Worm (Caenorhabditis elegans) whole organism, late embryonic: ENCODE data around the gene F10D2.10.

Experiments used
- C08G9.2 ChIP-seq: sonication (generic microtip); optimal IDR thresholded peaks from 2 replicates; lab custom pipeline; 2016; ENCODE audit warnings: mild to moderate bottlenecking, missing genetic modification characterization, moderate library complexity, missing compliant biosample characterization
- C38D4.7 ChIP-seq: fragments of 200-800 bp; sonication (Bioruptor generic); optimal IDR thresholded peaks from 2 replicates; lab custom pipeline; 2018; ENCODE audit warnings: mild to moderate bottlenecking, missing genetic modification characterization, moderate library complexity, missing compliant biosample characterization
- F13H6.1 ChIP-seq: sonication (generic microtip); optimal IDR thresholded peaks from 2 replicates; lab custom pipeline; 2016; ENCODE audit warnings: missing genetic modification characterization, missing compliant biosample characterization
- ama-1 ChIP-seq: fragments of 150-350 bp; optimal IDR thresholded peaks from 2 replicates; lab custom pipeline; 2014
- ceh-18 ChIP-seq: sonication (generic microtip); optimal IDR thresholded peaks from 2 replicates; lab custom pipeline; 2016; ENCODE audit warnings: missing genetic modification characterization, missing compliant biosample characterization
- ceh-19 ChIP-seq: fragments of 200-800 bp; sonication (Bioruptor generic); optimal IDR thresholded peaks from 2 replicates; lab custom pipeline; 2018; ENCODE audit warnings: mild to moderate bottlenecking, missing genetic modification characterization, missing compliant biosample characterization
- ceh-22 ChIP-seq: sonication (generic microtip); optimal IDR thresholded peaks from 2 replicates; lab custom pipeline; 2017; ENCODE audit warnings: missing biosample characterization, missing genetic modification characterization
- ceh-24 ChIP-seq: sonication (generic microtip); optimal IDR thresholded peaks from 2 replicates; lab custom pipeline; 2016; ENCODE audit warnings: mild to moderate bottlenecking, missing genetic modification characterization, missing compliant biosample characterization
- ceh-30 ChIP-seq: fragments of 150-350 bp; optimal IDR thresholded peaks from 2 replicates; lab custom pipeline; 2014; ENCODE audit warnings: missing biosample characterization, missing genetic modification characterization
- ceh-31 ChIP-seq: sonication (generic microtip); optimal IDR thresholded peaks from 2 replicates; lab custom pipeline; 2016; ENCODE audit warnings: missing genetic modification characterization, missing compliant biosample characterization
- che-1 ChIP-seq: sonication (generic microtip); optimal IDR thresholded peaks from 2 replicates; lab custom pipeline; 2016; ENCODE audit warnings: mild to moderate bottlenecking, missing genetic modification characterization, missing compliant biosample characterization
- elt-2 ChIP-seq: sonication (generic microtip); optimal IDR thresholded peaks from 2 replicates; lab custom pipeline; 2016; ENCODE audit warnings: missing genetic modification reagents, missing genetic modification characterization, missing compliant biosample characterization
- elt-4 ChIP-seq: sonication (generic microtip); optimal IDR thresholded peaks from 2 replicates; lab custom pipeline; 2016; ENCODE audit warnings: missing genetic modification characterization, missing compliant biosample characterization
- ets-4 ChIP-seq: sonication (generic microtip); optimal IDR thresholded peaks from 2 replicates; lab custom pipeline; 2016; ENCODE audit warnings: missing genetic modification characterization, missing compliant biosample characterization
- eyg-1 ChIP-seq: sonication (generic microtip); optimal IDR thresholded peaks from 2 replicates; lab custom pipeline; 2016; ENCODE audit warnings: missing genotype, missing genetic modification characterization, missing compliant biosample characterization
- fkh-6 ChIP-seq: sonication (generic microtip); optimal IDR thresholded peaks from 2 replicates; lab custom pipeline; 2016; ENCODE audit warnings: missing genetic modification characterization, missing compliant biosample characterization
- hlh-15 ChIP-seq: sonication (generic microtip); optimal IDR thresholded peaks from 2 replicates; lab custom pipeline; 2016; ENCODE audit warnings: missing genetic modification characterization, missing compliant biosample characterization
- hlh-8 ChIP-seq: sonication (generic microtip); optimal IDR thresholded peaks from 2 replicates; lab custom pipeline; 2016; ENCODE audit warnings: missing genotype, missing genetic modification characterization, missing compliant biosample characterization
- lim-6 ChIP-seq: sonication (generic microtip); optimal IDR thresholded peaks from 2 replicates; lab custom pipeline; 2016; ENCODE audit warnings: missing genetic modification characterization, missing compliant biosample characterization
- madf-2 ChIP-seq: sonication (generic microtip); optimal IDR thresholded peaks from 2 replicates; lab custom pipeline; 2017; ENCODE audit warnings: missing genetic modification characterization, missing compliant biosample characterization
- nhr-11 ChIP-seq: fragments of 150-350 bp; optimal IDR thresholded peaks from 2 replicates; lab custom pipeline; 2014; ENCODE audit warnings: missing biosample characterization, missing genetic modification characterization
- nhr-232 ChIP-seq: sonication (generic microtip); optimal IDR thresholded peaks from 2 replicates; lab custom pipeline; 2016; ENCODE audit warnings: missing genetic modification characterization, missing compliant biosample characterization
- npax-4 ChIP-seq: sonication (generic microtip); optimal IDR thresholded peaks from 2 replicates; lab custom pipeline; 2016; ENCODE audit warnings: missing genetic modification characterization, missing compliant biosample characterization
- odd-2 ChIP-seq: sonication (generic microtip); optimal IDR thresholded peaks from 2 replicates; lab custom pipeline; 2017; ENCODE audit warnings: antibody characterized with exemption, mild to moderate bottlenecking, missing genetic modification characterization, missing compliant biosample characterization
- pag-3 ChIP-seq: sonication (generic microtip); optimal IDR thresholded peaks from 2 replicates; lab custom pipeline; 2016; ENCODE audit warnings: missing compliant biosample characterization, missing genetic modification characterization, borderline replicate concordance
- pha-2 ChIP-seq: sonication (generic microtip); optimal IDR thresholded peaks from 2 replicates; lab custom pipeline; 2017; ENCODE audit warnings: mild to moderate bottlenecking, missing genetic modification characterization, missing compliant biosample characterization
- pha-4 ChIP-seq: fragments of 150-350 bp; optimal IDR thresholded peaks from 2 replicates; lab custom pipeline; 2018; ENCODE audit warnings: missing biosample characterization, missing genetic modification reagents, missing genetic modification characterization
- sox-4 ChIP-seq: sonication (generic microtip); optimal IDR thresholded peaks from 2 replicates; lab custom pipeline; 2017; ENCODE audit warnings: mild to moderate bottlenecking, missing genetic modification characterization, inconsistent platforms, missing compliant biosample characterization
- syd-9 ChIP-seq: sonication (generic microtip); optimal IDR thresholded peaks from 2 replicates; lab custom pipeline; 2016; ENCODE audit warnings: mild to moderate bottlenecking, missing genetic modification characterization, moderate library complexity, missing compliant biosample characterization
- tbx-7 ChIP-seq: sonication (generic microtip); optimal IDR thresholded peaks from 2 replicates; lab custom pipeline; 2016; ENCODE audit warnings: missing genotype, missing genetic modification characterization, missing compliant biosample characterization
- ttx-3 ChIP-seq: sonication (generic microtip); optimal IDR thresholded peaks from 2 replicates; lab custom pipeline; 2016; ENCODE audit warnings: missing genetic modification reagents, missing genetic modification characterization, missing compliant biosample characterization
- unc-3 ChIP-seq, 2 experiments: fragments of 200-800 bp in 1 of 2; sonication (Bioruptor generic) in 1 of 2; sonication (generic microtip) in 1 of 2; conservative IDR thresholded peaks in 1 of 2; optimal IDR thresholded peaks in 1 of 2; 2 replicates each; pipeline versions ENCODE4 v1.3.6 to Lab custom; 2016 to 2022; ENCODE audit warnings: missing compliant biosample characterization in 2 of 2, missing genetic modification characterization in 2 of 2, missing genetic modification reagents in 1 of 2
- zip-5 ChIP-seq: sonication (generic microtip); optimal IDR thresholded peaks from 2 replicates; lab custom pipeline; 2016; ENCODE audit warnings: missing genetic modification characterization, missing compliant biosample characterization
- ztf-16 ChIP-seq: sonication (generic microtip); optimal IDR thresholded peaks from 2 replicates; lab custom pipeline; 2017; ENCODE audit warnings: missing genetic modification characterization, missing compliant biosample characterization

Gene F10D2.10

DNA sequence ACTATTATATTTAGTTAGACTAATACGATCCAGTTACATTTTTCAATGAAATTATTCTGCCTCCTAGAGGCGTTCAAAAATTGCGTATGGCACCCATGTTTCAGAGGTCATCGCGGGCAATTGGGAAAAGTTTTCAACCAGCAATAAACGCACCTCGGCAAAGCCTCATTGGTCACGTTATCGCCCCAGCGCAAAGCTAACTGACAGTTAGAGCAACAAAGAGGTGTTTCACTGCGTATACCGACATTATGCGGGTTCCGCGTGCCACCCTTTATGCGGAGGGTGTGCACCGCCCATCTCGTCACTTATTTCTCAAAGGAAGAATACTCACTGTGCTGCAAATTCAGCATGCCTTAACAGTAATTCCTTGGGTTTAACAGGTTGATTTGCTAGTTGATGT lies 13.3 kb downstream of the F10D2.10 start:
- TF ChIP-seq elt-2 (tag; lab: Kevin White, UChicago) (peak; percentile 0), F13H6.1 (tag; lab: Kevin White, UChicago) (no peak)

DNA sequence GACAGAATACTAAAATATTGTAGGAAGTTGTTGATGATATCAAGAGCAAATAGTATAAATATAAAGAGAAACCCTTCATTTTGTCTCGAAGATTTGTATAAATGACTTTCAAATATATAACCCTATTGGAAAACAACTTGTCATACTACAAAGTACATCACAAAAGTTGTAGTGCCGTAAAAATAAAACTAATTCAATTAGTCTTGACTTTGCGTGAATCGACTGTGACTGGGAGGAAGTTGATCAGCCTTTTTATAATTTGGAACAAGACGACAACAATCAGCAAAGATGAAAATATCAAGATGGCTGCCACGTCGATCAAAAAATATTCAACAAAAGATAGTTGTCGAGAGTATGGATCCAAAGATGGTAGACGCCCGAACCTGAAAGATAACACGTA lies 14.1 kb downstream of the F10D2.10 start, which contains the start of gene ugt-40:
TSS of gene ugt-40 (minus strand) at position 101 of the 400 bp plus-strand sequence.
- TF ChIP-seq ceh-18 (no peak), fkh-6 (tag; lab: Kevin White, UChicago) (no peak), ttx-3 (tag; lab: Kevin White, UChicago) (no peak), syd-9 (no peak), C38D4.7 (no peak)

DNA sequence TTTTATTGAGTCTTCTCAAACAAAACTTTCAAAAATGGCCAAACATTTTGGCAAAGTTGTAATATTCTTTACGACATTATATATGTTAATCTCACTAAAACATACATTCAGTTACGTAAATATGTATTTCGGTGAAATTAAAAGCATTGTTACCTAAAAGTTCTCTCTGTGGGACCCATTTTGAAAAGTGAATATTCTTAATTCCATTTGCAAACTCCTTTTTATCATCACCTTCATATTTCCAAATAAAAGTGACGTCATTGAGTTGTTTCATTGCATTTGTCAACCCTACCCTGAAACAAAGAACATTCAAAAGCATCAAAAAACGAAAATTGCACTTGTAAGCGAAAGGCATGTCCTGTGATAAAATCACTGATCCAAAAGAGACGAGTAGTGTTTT lies 15.6 kb downstream of the F10D2.10 start:
- TF ChIP-seq tbx-7 (tag; lab: Kevin White, UChicago) (no peak), ceh-19 (GFP tag; lab: Kevin White, UChicago) (no peak)
- TF ChIP-seq, all 69 proteins: peak for 0

DNA sequence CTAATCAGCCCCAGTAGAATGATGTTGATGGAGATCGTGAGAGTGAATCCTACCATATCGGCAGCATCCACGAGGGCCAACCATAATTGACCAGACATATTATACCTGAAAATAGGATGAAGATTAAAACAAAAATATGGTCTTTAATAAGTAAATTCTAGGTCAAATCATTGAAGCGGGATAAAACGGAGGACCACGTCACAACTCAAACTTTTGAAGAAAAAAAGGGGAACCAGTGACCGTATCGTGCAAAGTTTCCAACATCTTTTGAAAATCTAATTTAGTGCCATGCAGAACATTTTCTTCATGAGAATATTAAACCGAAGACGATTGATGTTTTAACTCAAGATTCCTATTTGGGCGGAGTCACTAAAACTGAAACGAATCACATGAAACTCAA lies 17.7 kb downstream of the F10D2.10 start, which contains the start of gene str-112:
TSS of gene str-112 (minus strand) at position 101 of the 400 bp plus-strand sequence.
- TF ChIP-seq ets-4 (tag; lab: Kevin White, UChicago), result no peak
- TF ChIP-seq ceh-18, result no peak
- TF ChIP-seq elt-4 (tag; lab: Kevin White, UChicago), result no peak
- TF ChIP-seq pag-3 (tag; lab: Kevin White, UChicago), result no peak
- no peak for TF ChIP-seq ztf-16 (tag; lab: Kevin White, UChicago)
- TF ChIP-seq ama-1 (lab: Kevin White, UChicago), result no peak
- no peak for TF ChIP-seq hlh-8 (tag; lab: Kevin White, UChicago)
- no peak for TF ChIP-seq pha-2 (tag; lab: Kevin White, UChicago)
- TF ChIP-seq npax-4 (tag; lab: Kevin White, UChicago), result no peak
- no peak for TF ChIP-seq madf-2 (tag; lab: Kevin White, UChicago)
- no peak for TF ChIP-seq pha-4 (tag; lab: Kevin White, UChicago)
- TF ChIP-seq ceh-31 (tag; lab: Kevin White, UChicago), result no peak
- no peak for TF ChIP-seq che-1 (tag; lab: Kevin White, UChicago)
- TF ChIP-seq ceh-24, result no peak
- TF ChIP-seq unc-3 (GFP tag; conservative IDR thresholded peaks at IDR 0.05; lab: Robert Waterston, UW), result no peak
- TF ChIP-seq unc-3 (tag; optimal IDR thresholded peaks at IDR 0.05; lab: Kevin White, UChicago), result no peak
- no peak for TF ChIP-seq nhr-11 (tag; lab: Kevin White, UChicago)
- TF ChIP-seq syd-9, result no peak
- TF ChIP-seq, all 69 proteins: peak for 0

DNA sequence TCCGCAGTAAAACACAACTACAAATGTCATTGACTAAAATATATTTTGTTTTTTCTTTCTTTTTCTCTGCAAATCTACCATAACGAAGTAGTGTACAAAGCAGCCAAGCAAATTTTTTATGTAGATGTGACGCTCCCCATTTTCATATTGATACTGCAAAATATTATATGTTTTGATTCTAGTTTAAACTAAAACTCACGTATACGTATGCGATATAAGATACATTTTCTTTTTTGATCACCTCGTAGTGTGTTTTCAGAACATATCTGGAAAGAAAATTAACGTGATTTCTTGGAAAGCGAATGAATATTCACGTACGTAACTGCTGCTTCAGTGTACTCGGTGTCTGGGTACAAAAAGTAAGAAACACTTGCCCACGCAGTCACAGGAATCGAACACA lies 19.1 kb downstream of the F10D2.10 start:
- TF ChIP-seq hlh-8 (tag; lab: Kevin White, UChicago) (no peak), C08G9.2 (no peak), ttx-3 (tag; lab: Kevin White, UChicago) (no peak), che-1 (tag; lab: Kevin White, UChicago) (no peak), elt-2 (tag; lab: Kevin White, UChicago) (no peak), zip-5 (no peak), lim-6 (no peak), ceh-24 (no peak), ets-4 (tag; lab: Kevin White, UChicago) (no peak), ceh-31 (tag; lab: Kevin White, UChicago) (no peak), ceh-22 (no peak), eyg-1 (tag; lab: Kevin White, UChicago) (no peak), pha-4 (tag; lab: Kevin White, UChicago) (no peak), F13H6.1 (tag; lab: Kevin White, UChicago) (no peak), sox-4 (tag; lab: Kevin White, UChicago) (no peak), ceh-30 (tag; lab: Kevin White, UChicago) (no peak), hlh-15 (no peak), odd-2 (tag; lab: Kevin White, UChicago) (no peak), nhr-232 (tag; lab: Kevin White, UChicago) (no peak)
